Worm (Caenorhabditis elegans) whole organism, L4/young adult: ENCODE results near the gene lys-5.

Experiments used
- W03F9.2 ChIP-seq: fragments of 150-350 bp; optimal IDR thresholded peaks from 2 replicates; lab custom pipeline; 2014; ENCODE audit warnings: missing biosample characterization, missing genetic modification characterization
- dao-5 ChIP-seq: sonication (generic microtip); optimal IDR thresholded peaks from 2 replicates; lab custom pipeline; 2016; ENCODE audit warnings: missing genotype, missing genetic modification characterization, moderate library complexity, missing compliant biosample characterization
- him-1 ChIP-seq: sonication (generic microtip); optimal IDR thresholded peaks from 2 replicates; lab custom pipeline; 2016; ENCODE audit warnings: missing genotype, missing genetic modification reagents, missing genetic modification characterization, missing compliant biosample characterization

Gene lys-5

ce11 chrIV:11603265-11603840 is 22.0 kb downstream of the lys-5 start:
- TF ChIP-seq W03F9.2 (tag; lab: Kevin White, UChicago): no peak

ce11 chrIV:11602498-11603068 is 22.8 kb downstream of the lys-5 start, which contains the start of gene rps-11:
TSS of gene rps-11 (plus strand) at chrIV:11602641.
- TF ChIP-seq W03F9.2 (tag; lab: Kevin White, UChicago) (no peak), dao-5 (tag; lab: Kevin White, UChicago) (no peak), him-1 (tag; lab: Kevin White, UChicago) (no peak)

- peak; percentile 88 for TF ChIP-seq W03F9.2 (tag; lab: Kevin White, UChicago)
- TF ChIP-seq him-1 (tag; lab: Kevin White, UChicago): peak; percentile 38
- no peak for TF ChIP-seq dao-5 (tag; lab: Kevin White, UChicago)
Measured at ce11 chrIV:11601721-11602405, 23.5 kb downstream of the lys-5 start.

- TF ChIP-seq dao-5 (tag; lab: Kevin White, UChicago): no peak
- no peak for TF ChIP-seq him-1 (tag; lab: Kevin White, UChicago)
- TF ChIP-seq W03F9.2 (tag; lab: Kevin White, UChicago): no peak
Measured at ce11 chrIV:11599717-11600116, 25.7 kb downstream of the lys-5 start.

ce11 chrIV:11597079-11597478 is 28.3 kb downstream of the lys-5 start:
- no peak for TF ChIP-seq W03F9.2 (tag; lab: Kevin White, UChicago)
- TF ChIP-seq dao-5 (tag; lab: Kevin White, UChicago): no peak
- no peak for TF ChIP-seq him-1 (tag; lab: Kevin White, UChicago)

- TF ChIP-seq dao-5 (tag; lab: Kevin White, UChicago) (no peak), him-1 (tag; lab: Kevin White, UChicago) (peak; percentile 23), W03F9.2 (tag; lab: Kevin White, UChicago) (no peak)
Measured at ce11 chrIV:11594191-11594673, 31.1 kb downstream of the lys-5 start, which contains the start of gene mig-38. TSS of gene mig-38 (plus strand) at chrIV:11594244.

ce11 chrIV:11593415-11594190 is 31.8 kb downstream of the lys-5 start, which contains the start of gene F40F11.3:
TSS of gene F40F11.3 (minus strand) at chrIV:11594003.
- peak; percentile 43 for TF ChIP-seq W03F9.2 (tag; lab: Kevin White, UChicago)
- TF ChIP-seq dao-5 (tag; lab: Kevin White, UChicago): no peak
- TF ChIP-seq him-1 (tag; lab: Kevin White, UChicago): no peak

- no peak for TF ChIP-seq dao-5 (tag; lab: Kevin White, UChicago)
- TF ChIP-seq W03F9.2 (tag; lab: Kevin White, UChicago): peak; percentile 88
Measured at ce11 chrIV:11592820-11593219, 32.6 kb downstream of the lys-5 start.

- TF ChIP-seq dao-5 (tag; lab: Kevin White, UChicago): no peak
- no peak for TF ChIP-seq him-1 (tag; lab: Kevin White, UChicago)
- no peak for TF ChIP-seq W03F9.2 (tag; lab: Kevin White, UChicago)
Measured at ce11 chrIV:11592165-11592564, 33.2 kb downstream of the lys-5 start, which contains the start of gene spe-36. TSS of gene spe-36 (minus strand) at chrIV:11592265.

ce11 chrIV:11586484-11586883 is 38.9 kb downstream of the lys-5 start:
- no peak for TF ChIP-seq W03F9.2 (tag; lab: Kevin White, UChicago)
- TF ChIP-seq him-1 (tag; lab: Kevin White, UChicago): no peak
- TF ChIP-seq dao-5 (tag; lab: Kevin White, UChicago): no peak

ce11 chrIV:11584853-11585252 is 40.5 kb downstream of the lys-5 start:
- TF ChIP-seq W03F9.2 (tag; lab: Kevin White, UChicago) (no peak), dao-5 (tag; lab: Kevin White, UChicago) (no peak), him-1 (tag; lab: Kevin White, UChicago) (no peak)

- TF ChIP-seq W03F9.2 (tag; lab: Kevin White, UChicago) (no peak), him-1 (tag; lab: Kevin White, UChicago) (no peak), dao-5 (tag; lab: Kevin White, UChicago) (no peak)
Measured at ce11 chrIV:11583906-11584378, 41.4 kb downstream of the lys-5 start, which contains the start of gene F12F6.1. TSS of gene F12F6.1 (plus strand) at chrIV:11583956.
